2 fruit fly cellular contexts compared by ENCODE assay signal in genomic region chr2L:7986210-7986609, dm6.
TF ChIP-seq lines count a peak whose summit lies in the region.

No protein-coding gene starts in this region.

- TF ChIP-seq CTCF in whole organism, embryonic (GFP tag; optimal IDR thresholded peaks at IDR 0.05; lab: Kevin White, UChicago): no peak

TF ChIP-seq in whole organism, embryonic, 481 proteins besides CTCF, POLR2A, EP300 and RAD21:
- TF ChIP-seq ara (GFP tag; IDR thresholded peaks at IDR 0.05; lab: Robert Waterston, UW) (peak; percentile 16; the same call in 1 of the 2 replicates), CG2889 (GFP tag; IDR thresholded peaks at IDR 0.05; lab: Robert Waterston, UW) (no peak), CG14860 (GFP tag; IDR thresholded peaks at IDR 0.05; lab: Robert Waterston, UW; ENCODE audit: partially characterized antibody) (0 out of 3 replicates have a peak, but pooled peaks have one; percentile 14), CG6683 (GFP tag; optimal IDR thresholded peaks at IDR 0.05; lab: Kevin White, UChicago) (no peak), CG8478 (optimal IDR thresholded peaks at IDR 0.05; lab: Kevin White, UChicago) (peak; percentile 73), Atf6 (GFP tag; IDR thresholded peaks at IDR 0.05; lab: Robert Waterston, UW) (0 out of 2 replicates have a peak, but pooled peaks have one; percentile 17), Med (GFP tag; lab: Kevin White, UChicago) (peak; percentile 57)

TF ChIP-seq in whole organism, prepupa, 60 proteins besides CTCF, POLR2A, EP300 and RAD21:
- peak; percentile 11 for TF ChIP-seq svp (GFP tag; lab: Kevin White, UChicago)
- TF ChIP-seq Blimp-1 (GFP tag; optimal IDR thresholded peaks at IDR 0.05; lab: Kevin White, UChicago): no peak
